1 fruit fly cellular context compared by ENCODE assay signal in genomic region chr3R:9581089-9581520, dm6.
TF ChIP-seq lines count a peak whose summit lies in the region.

CG8301 (plus strand) TSS chr3R:9581306.

TF ChIP-seq in whole organism, embryonic, 481 proteins besides CTCF, POLR2A, EP300 and RAD21 (continued from another document):
- TF ChIP-seq vvl (GFP tag; IDR thresholded peaks at IDR 0.05; lab: Robert Waterston, UW) (peak; percentile 46; the same call in 1 of the 2 replicates), Nf-YA (GFP tag; IDR thresholded peaks at IDR 0.05; lab: Robert Waterston, UW) (no peak), danr (GFP tag; IDR thresholded peaks at IDR 0.05; lab: Robert Waterston, UW) (no peak), Sox102F (GFP tag; optimal IDR thresholded peaks at IDR 0.05; lab: Kevin White, UChicago) (peak; percentile 50), CG33213 (GFP tag; optimal IDR thresholded peaks at IDR 0.05; lab: Kevin White, UChicago) (no peak), CG8290 (GFP tag; optimal IDR thresholded peaks at IDR 0.05; lab: Kevin White, UChicago) (no peak), CG8290 (tag; optimal IDR thresholded peaks at IDR 0.05; lab: Kevin White, UChicago) (peak in 1 of 2 experiments; percentile 27), CG14860 (GFP tag; IDR thresholded peaks at IDR 0.05; lab: Robert Waterston, UW; ENCODE audit: partially characterized antibody) (no peak), CG2199 (GFP tag; IDR thresholded peaks at IDR 0.05; lab: Robert Waterston, UW) (no peak), HmgD (GFP tag; optimal IDR thresholded peaks at IDR 0.05; lab: Kevin White, UChicago) (no peak), CG9215 (GFP tag; IDR thresholded peaks at IDR 0.05; lab: Robert Waterston, UW) (no peak), abd-A (tag; optimal IDR thresholded peaks at IDR 0.05; lab: Kevin White, UChicago) (no peak), CG13624 (GFP tag; optimal IDR thresholded peaks at IDR 0.05; lab: Kevin White, UChicago) (no peak), CG17912 (GFP tag; optimal IDR thresholded peaks at IDR 0.05; lab: Kevin White, UChicago) (no peak), Aef1 (GFP tag; IDR thresholded peaks at IDR 0.05; lab: Robert Waterston, UW) (no peak), chif (GFP tag; optimal IDR thresholded peaks at IDR 0.05; lab: Kevin White, UChicago) (no peak), zen2 (GFP tag; IDR thresholded peaks at IDR 0.05; lab: Robert Waterston, UW; ENCODE audit: partially characterized antibody) (0 out of 3 replicates have a peak, but pooled peaks have one; percentile 32), Hr78 (GFP tag; optimal IDR thresholded peaks at IDR 0.05; lab: Kevin White, UChicago) (no peak), dysf (GFP tag; IDR thresholded peaks at IDR 0.05; lab: Robert Waterston, UW) (peak; percentile 16; the same call in 1 of the 3 replicates), ftz-f1 (GFP tag; optimal IDR thresholded peaks at IDR 0.05; lab: Kevin White, UChicago) (no peak), Dbx (GFP tag; IDR thresholded peaks at IDR 0.05; lab: Robert Waterston, UW) (peak; percentile 15; the same call in 1 of the 3 replicates), CG4820 (GFP tag; optimal IDR thresholded peaks at IDR 0.05; lab: Kevin White, UChicago) (no peak), CG17361 (GFP tag; IDR thresholded peaks at IDR 0.05; lab: Robert Waterston, UW) (no peak), CG2202 (tag; optimal IDR thresholded peaks at IDR 0.05; lab: Kevin White, UChicago) (no peak), CG6765 (GFP tag; optimal IDR thresholded peaks at IDR 0.05; lab: Kevin White, UChicago) (no peak), ham (GFP tag; IDR thresholded peaks at IDR 0.05; lab: Robert Waterston, UW) (no peak), CG17829 (tag; optimal IDR thresholded peaks at IDR 0.05; lab: Kevin White, UChicago) (no peak), D (optimal IDR thresholded peaks at IDR 0.05; lab: Kevin White, UChicago) (no peak), D (GFP tag; optimal IDR thresholded peaks at IDR 0.05; lab: Kevin White, UChicago) (no peak), CoRest (tag; optimal IDR thresholded peaks at IDR 0.05; lab: Kevin White, UChicago) (peak; percentile 15), fd96Cb (tag; optimal IDR thresholded peaks at IDR 0.05; lab: Kevin White, UChicago) (no peak), yki (optimal IDR thresholded peaks at IDR 0.05; lab: Kevin White, UChicago) (no peak), p53 (GFP tag; optimal IDR thresholded peaks at IDR 0.05; lab: Kevin White, UChicago) (no peak), dpn (GFP tag; optimal IDR thresholded peaks at IDR 0.05; lab: Kevin White, UChicago) (peak in 1 of 2 experiments; percentile 30), Stat92E (GFP tag; optimal IDR thresholded peaks at IDR 0.05; lab: Kevin White, UChicago) (no peak), sob (GFP tag; IDR thresholded peaks at IDR 0.05; lab: Robert Waterston, UW) (no peak), Six4 (GFP tag; optimal IDR thresholded peaks at IDR 0.05; lab: Kevin White, UChicago) (no peak), Usf (GFP tag; optimal IDR thresholded peaks at IDR 0.05; lab: Kevin White, UChicago) (no peak), gem (tag; optimal IDR thresholded peaks at IDR 0.05; lab: Kevin White, UChicago) (peak; percentile 62), ase (GFP tag; IDR thresholded peaks at IDR 0.05; lab: Robert Waterston, UW) (no peak), E2f2 (GFP tag; IDR thresholded peaks at IDR 0.05; lab: Robert Waterston, UW) (peak; percentile 28; the same call in 1 of the 2 replicates), CG2120 (GFP tag; optimal IDR thresholded peaks at IDR 0.05; lab: Kevin White, UChicago) (peak; percentile 60), rib (GFP tag; IDR thresholded peaks at IDR 0.05; lab: Robert Waterston, UW) (no peak), CG32767 (GFP tag; IDR thresholded peaks at IDR 0.05; lab: Robert Waterston, UW) (0 out of 2 replicates have a peak, but pooled peaks have one; percentile 23), CG11695 (GFP tag; IDR thresholded peaks at IDR 0.05; lab: Robert Waterston, UW) (peak; percentile 56; the same call in 2 of the 3 replicates), Ets97D (GFP tag; optimal IDR thresholded peaks at IDR 0.05; lab: Kevin White, UChicago) (no peak), HLH54F (GFP tag; optimal IDR thresholded peaks at IDR 0.05; lab: Kevin White, UChicago) (no peak), CG8281 (tag; optimal IDR thresholded peaks at IDR 0.05; lab: Kevin White, UChicago) (no peak), Hr39 (optimal IDR thresholded peaks at IDR 0.05; lab: Kevin White, UChicago) (no peak), CG3726 (GFP tag; IDR thresholded peaks at IDR 0.05; lab: Robert Waterston, UW) (no peak), Meics (GFP tag; optimal IDR thresholded peaks at IDR 0.05; lab: Kevin White, UChicago) (peak; percentile 20), fd64A (GFP tag; optimal IDR thresholded peaks at IDR 0.05; lab: Kevin White, UChicago) (no peak), eyg (GFP tag; optimal IDR thresholded peaks at IDR 0.05; lab: Kevin White, UChicago) (no peak), CG7786 (GFP tag; optimal IDR thresholded peaks at IDR 0.05; lab: Kevin White, UChicago) (no peak), lmd (GFP tag; IDR thresholded peaks at IDR 0.05; lab: Robert Waterston, UW) (no peak), odd (GFP tag; optimal IDR thresholded peaks at IDR 0.05; lab: Kevin White, UChicago) (no peak)
TF ChIP-seq in whole organism, embryonic: peak in this region for 103.
